Worm (Caenorhabditis elegans): Measurements from ENCODE around the gene cwc-15.

cwc-15 gene

ce11 chrV:16023051-16023450 lies at the start of gene cwc-15:
Gene cwc-15, plus strand, starts transcription at chrV:16023351.
- no peak for TF ChIP-seq nhr-28 (tag; optimal IDR thresholded peaks at IDR 0.05)
- no peak for TF ChIP-seq Y5F2A.4 (GFP tag; optimal IDR thresholded peaks at IDR 0.05)
- no peak for TF ChIP-seq duxl-1 (tag; optimal IDR thresholded peaks at IDR 0.05; ENCODE audit: poor library complexity)
- no peak for TF ChIP-seq lin-15B (tag; optimal IDR thresholded peaks at IDR 0.05)
- TF ChIP-seq madf-9 (GFP tag; conservative IDR thresholded peaks at IDR 0.05), result no peak
- no peak for TF ChIP-seq set-16 (GFP tag; IDR thresholded peaks at IDR 0.05)
- TF ChIP-seq Y105C5A.15 (GFP tag; IDR thresholded peaks at IDR 0.05), result no peak
- no peak for TF ChIP-seq hmg-1.1 (GFP tag; IDR thresholded peaks at IDR 0.05)
- no peak for TF ChIP-seq jun-1 (tag; optimal IDR thresholded peaks at IDR 0.05)
- TF ChIP-seq nhr-102 (tag; optimal IDR thresholded peaks at IDR 0.05), result no peak
- TF ChIP-seq saeg-2 (GFP tag; IDR thresholded peaks at IDR 0.05), result no peak
- TF ChIP-seq daf-19 (GFP tag; conservative IDR thresholded peaks at IDR 0.05), result no peak
- TF ChIP-seq nhr-77 (tag; optimal IDR thresholded peaks at IDR 0.05), result no peak

DNA sequence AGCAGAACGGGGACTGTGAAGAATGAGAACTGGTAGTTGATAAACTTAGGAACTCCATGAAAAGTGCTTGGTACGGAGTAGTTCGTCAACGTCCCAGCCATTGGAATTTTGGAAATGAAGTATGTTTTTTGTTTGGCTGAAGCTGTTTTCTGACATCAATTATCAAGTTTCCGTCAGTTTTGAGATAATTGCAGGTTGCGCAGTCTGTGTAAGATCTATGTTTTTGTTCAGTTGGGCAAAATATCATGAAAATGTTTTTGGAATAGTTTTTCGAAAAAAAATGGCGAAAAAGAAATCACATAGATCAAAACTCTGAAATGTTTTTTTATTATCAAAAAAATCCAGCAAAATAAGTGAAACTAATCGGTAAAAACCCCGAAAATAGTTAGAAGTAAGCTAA lies 48.3 kb upstream of the cwc-15 start, which contains the start of gene sru-22:
TSS of gene sru-22 (minus strand) at position 101 of the 400 bp plus-strand sequence.
- TF ChIP-seq R02D3.7 (tag; optimal IDR thresholded peaks at IDR 0.05) (no peak), aha-1 (tag) (peak; percentile 4), daf-16 (GFP tag; optimal IDR thresholded peaks at IDR 0.05) (no peak), daf-16 (tag; optimal IDR thresholded peaks at IDR 0.05) (no peak), pqm-1 (tag; optimal IDR thresholded peaks at IDR 0.05) (no peak)

DNA sequence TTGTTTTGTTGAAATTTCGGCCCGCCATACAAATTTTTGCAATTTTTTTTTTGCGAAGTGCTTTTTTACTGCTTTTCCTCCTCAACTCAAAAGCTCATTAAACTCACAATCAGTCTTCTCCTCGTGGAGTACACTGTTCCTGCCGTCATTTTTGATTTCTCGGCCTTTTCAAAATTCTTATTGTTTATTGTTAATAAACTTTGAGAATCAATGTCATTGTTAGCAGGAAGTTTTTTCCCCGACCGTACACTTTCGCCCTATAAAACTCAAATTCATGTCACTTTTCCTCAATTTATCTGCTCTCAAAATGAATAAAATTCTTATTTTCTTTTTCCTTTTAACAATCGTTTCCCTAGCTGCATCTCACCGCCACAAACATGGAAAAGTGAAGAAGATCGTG lies 47.3 kb upstream of the cwc-15 start, which contains the start of gene clec-232:
TSS of gene clec-232 (plus strand) at position 301 of the 400 bp plus-strand sequence.
- TF ChIP-seq mxl-3 (GFP tag; optimal IDR thresholded peaks at IDR 0.05) (no peak), Y105C5A.15 (GFP tag; IDR thresholded peaks at IDR 0.05) (no peak), zag-1 (tag; optimal IDR thresholded peaks at IDR 0.05) (no peak), daf-19 (GFP tag; conservative IDR thresholded peaks at IDR 0.05) (no peak), nhr-111 (GFP tag; optimal IDR thresholded peaks at IDR 0.05) (no peak), nhr-77 (tag; optimal IDR thresholded peaks at IDR 0.05) (no peak), F10B5.3 (tag; optimal IDR thresholded peaks at IDR 0.05) (no peak), Y48G9A.11 (GFP tag; IDR thresholded peaks at IDR 0.05) (no peak), madf-9 (GFP tag; conservative IDR thresholded peaks at IDR 0.05) (no peak), dpl-1 (GFP tag; optimal IDR thresholded peaks at IDR 0.05) (no peak), ceh-32 (tag; optimal IDR thresholded peaks at IDR 0.05; ENCODE audit: poor library complexity) (no peak), php-3 (GFP tag; IDR thresholded peaks at IDR 0.05) (no peak), lin-15B (tag; optimal IDR thresholded peaks at IDR 0.05) (no peak), ceh-44 (GFP tag; IDR thresholded peaks at IDR 0.05) (no peak), madf-5 (GFP tag; IDR thresholded peaks at IDR 0.05) (no peak), gei-8 (GFP tag; optimal IDR thresholded peaks at IDR 0.05) (no peak)

ce11 chrV:15978232-15978764 lies 44.9 kb upstream of the cwc-15 start, which contains the start of gene oac-20:
Gene oac-20, plus strand, starts transcription at chrV:15978714.
- TF ChIP-seq pqm-1 (tag; optimal IDR thresholded peaks at IDR 0.05), result peak; percentile 90
- TF ChIP-seq nhr-77 (tag; optimal IDR thresholded peaks at IDR 0.05), result peak; percentile 61
- TF ChIP-seq dmd-6 (GFP tag; IDR thresholded peaks at IDR 0.05), result peak; percentile 96
- no peak for TF ChIP-seq gei-8 (GFP tag; optimal IDR thresholded peaks at IDR 0.05)
- TF ChIP-seq php-3 (GFP tag; IDR thresholded peaks at IDR 0.05), result peak; percentile 66
- TF ChIP-seq tra-1 (GFP tag; IDR thresholded peaks at IDR 0.05), result 0 out of 2 replicates have a peak, but pooled peaks have one; percentile 58
- peak; percentile 16 for TF ChIP-seq nhr-48 (tag; optimal IDR thresholded peaks at IDR 0.05)
- TF ChIP-seq dmd-9 (GFP tag; IDR thresholded peaks at IDR 0.05), result no peak
